Worm (Caenorhabditis elegans) whole organism, young adult: Measurements from ENCODE around the gene nhr-48.
A peak's percentile ranks its signal among the peaks of the same experiment; 100 is the strongest.

Source experiments
- B0336.3 ChIP-seq: fragments of 200-800 bp; sonication (Bioruptor generic); IDR thresholded peaks from 2 replicates; pipeline ENCODE4 v1.3.6; 2022; ENCODE audit warnings: missing genetic modification characterization, missing compliant biosample characterization
- C06A6.2 ChIP-seq: fragments of 200-800 bp; sonication (Bioruptor generic); conservative IDR thresholded peaks from 2 replicates; pipeline ENCODE4 v1.3.6; 2022; ENCODE audit warnings: missing genetic modification characterization, missing compliant biosample characterization
- F33H1.4 ChIP-seq: fragments of 200-800 bp; sonication (Bioruptor generic); IDR thresholded peaks from 2 replicates; pipeline ENCODE4 v1.3.6; 2022; ENCODE audit warnings: missing genetic modification reagents, missing genetic modification characterization, missing compliant biosample characterization
- F37B4.10 ChIP-seq: fragments of 200-800 bp; sonication (Bioruptor generic); IDR thresholded peaks from 2 replicates; pipeline ENCODE4 v1.3.6; 2022; ENCODE audit warnings: missing genetic modification characterization, missing compliant biosample characterization
- F39B2.1 ChIP-seq: fragments of 200-800 bp; sonication (Bioruptor generic); IDR thresholded peaks from 2 replicates; pipeline ENCODE4 v1.3.6; 2022; ENCODE audit warnings: missing genetic modification reagents, missing genetic modification characterization, missing compliant biosample characterization
- F52B5.7 ChIP-seq: sonication (generic microtip); optimal IDR thresholded peaks from 2 replicates; lab custom pipeline; 2016; ENCODE audit warnings: mild to moderate bottlenecking, missing genetic modification characterization, missing compliant biosample characterization
- F57C9.4 ChIP-seq: sonication (generic microtip); optimal IDR thresholded peaks from 2 replicates; lab custom pipeline; 2017; ENCODE audit warnings: mild to moderate bottlenecking, missing genetic modification characterization, missing compliant biosample characterization
- akir-1 ChIP-seq: fragments of 200-800 bp; sonication (Bioruptor generic); optimal IDR thresholded peaks from 2 replicates; lab custom pipeline; 2018; ENCODE audit warnings: mild to moderate bottlenecking, missing genetic modification characterization, moderate library complexity, missing compliant biosample characterization
- ama-1 ChIP-seq, 3 experiments: fragments of 150-350 bp in 1 of 3; sonication (generic microtip) in 2 of 3; optimal IDR thresholded peaks; 2 replicates each; lab custom pipeline; 2014 to 2018; ENCODE audit warnings: missing biosample characterization in 2 of 3, missing genetic modification characterization in 2 of 3, missing genetic modification reagents in 2 of 3
- attf-3 ChIP-seq: fragments of 200-800 bp; sonication (Bioruptor generic); conservative IDR thresholded peaks from 2 replicates; pipeline ENCODE4 v1.3.6; 2022; ENCODE audit warnings: missing genetic modification reagents, missing genetic modification characterization, missing compliant biosample characterization
- bed-1 ChIP-seq: fragments of 200-800 bp; sonication (Bioruptor generic); IDR thresholded peaks from 2 replicates; pipeline ENCODE4 v1.3.6; 2022; ENCODE audit warnings: missing genetic modification reagents, missing genetic modification characterization, missing compliant biosample characterization
- ccch-3 ChIP-seq: fragments of 200-800 bp; sonication (Bioruptor generic); optimal IDR thresholded peaks from 2 replicates; lab custom pipeline; 2018; ENCODE audit warnings: mild to moderate bottlenecking, missing genetic modification characterization, missing compliant biosample characterization
- cebp-1 ChIP-seq, 2 experiments: fragments of 200-800 bp in 1 of 2; sonication (Bioruptor generic) in 1 of 2; sonication (generic microtip) in 1 of 2; IDR thresholded peaks in 1 of 2; optimal IDR thresholded peaks in 1 of 2; 2 replicates each; pipeline versions ENCODE4 v1.3.6 to Lab custom; 2017 to 2022; ENCODE audit warnings: missing compliant biosample characterization in 2 of 2, missing genetic modification characterization in 2 of 2, mild to moderate bottlenecking in 1 of 2, missing genetic modification reagents in 1 of 2, moderate library complexity in 1 of 2
- ceh-100 ChIP-seq: fragments of 200-800 bp; sonication (Bioruptor generic); IDR thresholded peaks from 2 replicates; pipeline ENCODE4 v1.3.6; 2022; ENCODE audit warnings: missing genetic modification reagents, missing genetic modification characterization, missing compliant biosample characterization
- ceh-27 ChIP-seq: fragments of 200-800 bp; sonication (Bioruptor generic); optimal IDR thresholded peaks from 2 replicates; lab custom pipeline; 2018; ENCODE audit warnings: mild to moderate bottlenecking, missing genetic modification characterization, moderate library complexity, missing compliant biosample characterization
- ceh-58 ChIP-seq: fragments of 200-800 bp; sonication (Bioruptor generic); IDR thresholded peaks from 2 replicates; pipeline ENCODE4 v1.3.6; 2022; ENCODE audit warnings: missing genetic modification characterization, missing compliant biosample characterization
- die-1 ChIP-seq: sonication (generic microtip); optimal IDR thresholded peaks from 2 replicates; lab custom pipeline; 2016; ENCODE audit warnings: missing genotype, mild to moderate bottlenecking, missing genetic modification characterization, missing compliant biosample characterization
- dpff-1 ChIP-seq: sonication (generic microtip); optimal IDR thresholded peaks from 2 replicates; lab custom pipeline; 2017; ENCODE audit warnings: mild to moderate bottlenecking, missing genetic modification characterization, missing compliant biosample characterization
- efl-1 ChIP-seq: fragments of 150-350 bp; optimal IDR thresholded peaks from 2 replicates; lab custom pipeline; 2014; ENCODE audit warnings: missing biosample characterization, missing genetic modification reagents, missing genetic modification characterization
- egl-44 ChIP-seq: fragments of 200-800 bp; sonication (Bioruptor generic); IDR thresholded peaks from 2 replicates; pipeline ENCODE4 v1.3.6; 2022; ENCODE audit warnings: missing genetic modification reagents, missing genetic modification characterization, missing compliant biosample characterization
- ets-4 ChIP-seq: fragments of 200-800 bp; sonication (Bioruptor generic); optimal IDR thresholded peaks from 2 replicates; lab custom pipeline; 2018; ENCODE audit warnings: mild to moderate bottlenecking, missing genetic modification characterization, missing compliant biosample characterization
- hlh-12 ChIP-seq: sonication (generic microtip); optimal IDR thresholded peaks from 2 replicates; lab custom pipeline; 2016; ENCODE audit warnings: missing genetic modification characterization, missing compliant biosample characterization
- hlh-26 ChIP-seq: fragments of 200-800 bp; sonication (Bioruptor generic); conservative IDR thresholded peaks from 2 replicates; pipeline ENCODE4 v1.3.6; 2022; ENCODE audit warnings: missing genetic modification reagents, missing genetic modification characterization, missing compliant biosample characterization
- hmg-20 ChIP-seq: fragments of 200-800 bp; sonication (Bioruptor generic); IDR thresholded peaks from 2 replicates; pipeline ENCODE4 v1.3.6; 2022; ENCODE audit warnings: missing genetic modification reagents, missing genetic modification characterization, missing compliant biosample characterization
- hsf-1 ChIP-seq: fragments of 200-800 bp; sonication (Bioruptor generic); IDR thresholded peaks from 2 replicates; pipeline ENCODE4 v1.3.6; 2022; ENCODE audit warnings: missing genetic modification reagents, missing genetic modification characterization, missing compliant biosample characterization
- lag-1 ChIP-seq: fragments of 200-800 bp; sonication (Bioruptor generic); IDR thresholded peaks from 2 replicates; pipeline ENCODE4 v1.3.6; 2022; ENCODE audit warnings: missing genetic modification reagents, missing genetic modification characterization, missing compliant biosample characterization
- let-607 ChIP-seq, 2 experiments: fragments of 200-800 bp in 1 of 2; sonication (Bioruptor generic) in 1 of 2; sonication (generic microtip) in 1 of 2; optimal IDR thresholded peaks; 2 replicates each; lab custom pipeline; 2016 to 2018; ENCODE audit warnings: mild to moderate bottlenecking in 2 of 2, missing compliant biosample characterization in 2 of 2, missing genetic modification characterization in 2 of 2, moderate library complexity in 2 of 2, missing genotype in 1 of 2
- lin-35 ChIP-seq, 3 experiments: fragments of 150-350 bp in 2 of 3; sonication (generic microtip) in 1 of 3; optimal IDR thresholded peaks; 2 replicates each; lab custom pipeline; 2014 to 2018; ENCODE audit warnings: missing biosample characterization in 3 of 3, missing genetic modification characterization in 3 of 3, missing genetic modification reagents in 3 of 3
- madf-10 ChIP-seq: sonication (generic microtip); optimal IDR thresholded peaks from 2 replicates; lab custom pipeline; 2016; ENCODE audit warnings: mild to moderate bottlenecking, missing genetic modification characterization, missing compliant biosample characterization
- madf-6 ChIP-seq: fragments of 200-800 bp; sonication (Bioruptor generic); IDR thresholded peaks from 2 replicates; pipeline ENCODE4 v1.3.6; 2022; ENCODE audit warnings: missing genetic modification reagents, missing genetic modification characterization, missing compliant biosample characterization
- madf-8 ChIP-seq: fragments of 200-800 bp; sonication (Bioruptor generic); conservative IDR thresholded peaks from 2 replicates; pipeline ENCODE4 v1.3.6; 2022; ENCODE audit warnings: missing genetic modification reagents, missing genetic modification characterization, missing compliant biosample characterization
- mcd-1 ChIP-seq: fragments of 200-800 bp; sonication (Bioruptor generic); IDR thresholded peaks from 2 replicates; pipeline ENCODE4 v1.3.6; 2022; ENCODE audit warnings: missing genetic modification reagents, missing genetic modification characterization, missing compliant biosample characterization
- nfya-2 ChIP-seq: fragments of 200-800 bp; sonication (Bioruptor generic); IDR thresholded peaks from 2 replicates; pipeline ENCODE4 v1.3.6; 2022; ENCODE audit warnings: missing genetic modification reagents, missing genetic modification characterization, missing compliant biosample characterization
- nfyb-1 ChIP-seq: fragments of 200-800 bp; sonication (Bioruptor generic); IDR thresholded peaks from 2 replicates; pipeline ENCODE4 v1.3.6; 2022; ENCODE audit warnings: missing genetic modification reagents, missing genetic modification characterization, missing compliant biosample characterization
- nhr-120 ChIP-seq: fragments of 200-800 bp; sonication (Bioruptor generic); IDR thresholded peaks from 2 replicates; pipeline ENCODE4 v1.3.6; 2022; ENCODE audit warnings: missing genetic modification characterization, missing compliant biosample characterization
- nhr-27 ChIP-seq: fragments of 200-800 bp; sonication (Bioruptor generic); optimal IDR thresholded peaks from 2 replicates; lab custom pipeline; 2018; ENCODE audit warnings: mild to moderate bottlenecking, missing genetic modification characterization, moderate library complexity, missing compliant biosample characterization
- pbrm-1 ChIP-seq: fragments of 200-800 bp; sonication (Bioruptor generic); IDR thresholded peaks from 2 replicates; pipeline ENCODE4 v1.3.6; 2022; ENCODE audit warnings: missing genetic modification reagents, missing genetic modification characterization, missing compliant biosample characterization
- pha-4 ChIP-seq: fragments of 150-350 bp; sonication (generic microtip); optimal IDR thresholded peaks from 2 replicates; lab custom pipeline; 2014; ENCODE audit warnings: missing biosample characterization, missing genetic modification reagents, missing genetic modification characterization
- rec-8 ChIP-seq, 2 experiments: sonication (generic microtip); optimal IDR thresholded peaks; 2 replicates each; lab custom pipeline; 2016; ENCODE audit warnings: mild to moderate bottlenecking in 2 of 2, missing genetic modification characterization in 2 of 2, missing genetic modification reagents in 2 of 2, missing genotype in 2 of 2, missing biosample characterization in 1 of 2, missing compliant biosample characterization in 1 of 2, moderate library complexity in 1 of 2
- repo-1 ChIP-seq: sonication (generic microtip); optimal IDR thresholded peaks from 2 replicates; lab custom pipeline; 2017; ENCODE audit warnings: mild to moderate bottlenecking, missing genetic modification characterization, missing compliant biosample characterization
- rpc-1 ChIP-seq, 2 experiments: fragments of 150-350 bp in 1 of 2; sonication (generic microtip) in 1 of 2; optimal IDR thresholded peaks; 2 replicates each; lab custom pipeline; 2014 to 2018; ENCODE audit warnings: missing biosample characterization in 1 of 2, missing genetic modification characterization in 1 of 2, missing genetic modification reagents in 1 of 2, missing genotype in 1 of 2
- sdz-38 ChIP-seq: sonication (generic microtip); optimal IDR thresholded peaks from 2 replicates; lab custom pipeline; 2016; ENCODE audit warnings: missing genotype, missing genetic modification characterization, missing compliant biosample characterization
- sea-2 ChIP-seq: fragments of 200-800 bp; sonication (Bioruptor generic); IDR thresholded peaks from 2 replicates; pipeline ENCODE4 v1.3.6; 2022; ENCODE audit warnings: missing genetic modification characterization, missing compliant biosample characterization
- snpc-1.3 ChIP-seq: sonication (generic microtip); optimal IDR thresholded peaks from 2 replicates; lab custom pipeline; 2017; ENCODE audit warnings: missing genetic modification characterization, mild to moderate bottlenecking, missing compliant biosample characterization, antibody characterized with exemption, moderate library complexity, missing genotype, missing genetic modification reagents; ENCODE audit not compliant: insufficient read depth
- snpc-3.4 ChIP-seq: sonication (generic microtip); optimal IDR thresholded peaks from 2 replicates; lab custom pipeline; 2017; ENCODE audit warnings: missing genetic modification characterization, mild to moderate bottlenecking, missing compliant biosample characterization, antibody characterized with exemption, moderate library complexity, missing genotype, missing genetic modification reagents
- sptf-2 ChIP-seq: fragments of 200-800 bp; sonication (Bioruptor generic); optimal IDR thresholded peaks from 2 replicates; lab custom pipeline; 2018; ENCODE audit warnings: mild to moderate bottlenecking, missing genetic modification characterization, missing compliant biosample characterization
- tbp1 ChIP-seq: fragments of 200-800 bp; sonication (Bioruptor generic); optimal IDR thresholded peaks from 2 replicates; lab custom pipeline; 2018; ENCODE audit warnings: mild to moderate bottlenecking, missing genetic modification characterization, missing compliant biosample characterization
- ztf-22 ChIP-seq: fragments of 200-800 bp; sonication (Bioruptor generic); optimal IDR thresholded peaks from 2 replicates; lab custom pipeline; 2018; ENCODE audit warnings: mild to moderate bottlenecking, missing genetic modification characterization, moderate library complexity, missing compliant biosample characterization

nhr-48 gene

DNA sequence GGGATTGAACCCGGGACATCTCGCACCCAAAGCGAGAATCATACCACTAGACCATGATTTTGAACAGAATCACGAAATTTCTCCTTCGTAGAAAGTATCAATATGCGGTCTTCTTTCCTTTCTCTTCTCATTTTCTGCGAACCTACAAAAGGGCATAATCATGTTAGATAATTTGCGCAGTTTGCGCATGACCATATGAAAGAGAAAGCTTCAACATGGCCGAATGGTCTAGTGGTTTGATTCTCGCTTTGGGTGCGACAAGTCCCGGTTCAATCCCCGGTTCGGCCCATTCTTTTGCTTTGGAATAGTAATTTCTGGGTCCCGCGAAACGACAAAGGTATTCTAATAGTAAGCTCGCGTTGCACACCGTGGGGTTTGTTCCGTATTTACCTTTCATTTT lies 39.8 kb downstream of the nhr-48 start (continued):
- TF ChIP-seq F33H1.4 (GFP tag; lab: Robert Waterston, UW), result no peak
- TF ChIP-seq tbp1 (GFP tag; lab: Kevin White, UChicago), result peak; percentile 80
- TF ChIP-seq repo-1 (tag; lab: Kevin White, UChicago), result no peak
- no peak for TF ChIP-seq bed-1 (GFP tag; lab: Robert Waterston, UW)
- no peak for TF ChIP-seq rec-8 (tag; optimal IDR thresholded peaks at IDR 0.05; lab: Kevin White, UChicago)
- TF ChIP-seq nfya-2 (GFP tag; lab: Robert Waterston, UW), result no peak
- TF ChIP-seq F39B2.1, result no peak
- no peak for TF ChIP-seq pbrm-1 (GFP tag; lab: Robert Waterston, UW)
- no peak for TF ChIP-seq ztf-22 (GFP tag; lab: Kevin White, UChicago)
- peak; percentile 61 for TF ChIP-seq rpc-1 (optimal IDR thresholded peaks at IDR 0.05; lab: Kevin White, UChicago)
- peak; percentile 69 for TF ChIP-seq rpc-1 (tag; optimal IDR thresholded peaks at IDR 0.05; lab: Kevin White, UChicago)
- TF ChIP-seq hmg-20 (GFP tag; lab: Robert Waterston, UW), result no peak
- TF ChIP-seq egl-44 (GFP tag; lab: Robert Waterston, UW), result no peak
- no peak for TF ChIP-seq hlh-26 (GFP tag; lab: Robert Waterston, UW)
- TF ChIP-seq sptf-2 (GFP tag; lab: Kevin White, UChicago), result no peak
- TF ChIP-seq nhr-120 (GFP tag; lab: Robert Waterston, UW), result no peak
- TF ChIP-seq madf-10 (tag; lab: Kevin White, UChicago), result no peak
- TF ChIP-seq hlh-12 (tag; lab: Kevin White, UChicago), result no peak
- no peak for TF ChIP-seq efl-1 (GFP tag; lab: Kevin White, UChicago)
- no peak for TF ChIP-seq cebp-1 (GFP tag; IDR thresholded peaks at IDR 0.05; lab: Robert Waterston, UW)
- no peak for TF ChIP-seq cebp-1 (tag; optimal IDR thresholded peaks at IDR 0.05; lab: Kevin White, UChicago)
- TF ChIP-seq hsf-1 (GFP tag; lab: Robert Waterston, UW), result no peak
- TF ChIP-seq dpff-1 (tag; lab: Kevin White, UChicago), result no peak
- TF ChIP-seq ceh-27 (GFP tag; lab: Kevin White, UChicago), result no peak
- TF ChIP-seq F57C9.4, result no peak
- TF ChIP-seq akir-1 (GFP tag; lab: Kevin White, UChicago), result no peak
- no peak for TF ChIP-seq let-607 (tag; optimal IDR thresholded peaks at IDR 0.05; lab: Kevin White, UChicago)
- no peak for TF ChIP-seq die-1 (tag; lab: Kevin White, UChicago)
- no peak for TF ChIP-seq ama-1 (optimal IDR thresholded peaks at IDR 0.05; lab: Kevin White, UChicago)
- TF ChIP-seq ama-1 (GFP tag; optimal IDR thresholded peaks at IDR 0.05; lab: Kevin White, UChicago), result no peak
- TF ChIP-seq lag-1 (GFP tag; lab: Robert Waterston, UW), result no peak
- TF ChIP-seq madf-6 (GFP tag; lab: Robert Waterston, UW), result no peak
- TF ChIP-seq nhr-27, result no peak
- 0 out of 2 replicates have a peak, but pooled peaks have one; percentile 10 for TF ChIP-seq ceh-100 (GFP tag; lab: Robert Waterston, UW)
- TF ChIP-seq ets-4 (GFP tag; lab: Kevin White, UChicago), result no peak
- TF ChIP-seq attf-3 (GFP tag; lab: Robert Waterston, UW), result no peak
- TF ChIP-seq ccch-3 (GFP tag; lab: Kevin White, UChicago), result no peak
- no peak for TF ChIP-seq sea-2 (GFP tag; lab: Robert Waterston, UW)
- no peak for TF ChIP-seq B0336.3 (GFP tag; lab: Robert Waterston, UW)
- TF ChIP-seq F37B4.10 (GFP tag; lab: Robert Waterston, UW), result no peak
- TF ChIP-seq madf-8, result peak; percentile 10; the same call in 1 of the 2 replicates
- no peak for TF ChIP-seq sdz-38 (tag; lab: Kevin White, UChicago)
- no peak for TF ChIP-seq snpc-1.3 (tag; lab: Kevin White, UChicago)
- no peak for TF ChIP-seq lin-35 (GFP tag; optimal IDR thresholded peaks at IDR 0.05; lab: Kevin White, UChicago)
- TF ChIP-seq pha-4 (tag; lab: Kevin White, UChicago), result no peak
- TF ChIP-seq ceh-58 (GFP tag; lab: Robert Waterston, UW), result no peak
- 0 out of 2 replicates have a peak, but pooled peaks have one; percentile 17 for TF ChIP-seq mcd-1 (GFP tag; lab: Robert Waterston, UW)
- TF ChIP-seq F52B5.7, result no peak
- TF ChIP-seq snpc-3.4 (tag; lab: Kevin White, UChicago), result no peak
- TF ChIP-seq C06A6.2 (GFP tag; lab: Robert Waterston, UW), result no peak
- peak; percentile 72 for TF ChIP-seq nfyb-1 (GFP tag; lab: Robert Waterston, UW)
